Worm (Caenorhabditis elegans) whole organism, dauer: ENCODE results near the gene ZK666.11.
"Not testable (repeated sequence)": the region's sequence is repeated elsewhere in the genome, so short reads cannot be mapped to it uniquely, and the experiment has no call there.

Source experiments
- unc-62 ChIP-seq: sonication (generic microtip); optimal IDR thresholded peaks from 2 replicates; lab custom pipeline; 2017; ENCODE audit warnings: missing biosample characterization, missing genetic modification reagents, missing genetic modification characterization

Gene ZK666.11

ce11 chrII:10481824-10482556 lies at the start of gene ZK666.11, which contains the start of gene clec-60:
Gene ZK666.11, plus strand, starts transcription at chrII:10482522.
Gene clec-60, minus strand, starts transcription at chrII:10481874.
- no peak for TF ChIP-seq unc-62 (GFP tag; lab: Kevin White, UChicago)

- no peak for TF ChIP-seq unc-62 (GFP tag; lab: Kevin White, UChicago)
These were observed 46.5 kb upstream of the ZK666.11 start, which contains the start of gene cut-4 for ce11 chrII:10435836-10436235. Gene cut-4, plus strand, starts transcription at chrII:10436136.

ce11 chrII:10437840-10438239 lies 44.5 kb upstream of the ZK666.11 start:
- no peak for TF ChIP-seq unc-62 (GFP tag; lab: Kevin White, UChicago)

- TF ChIP-seq unc-62 (GFP tag; lab: Kevin White, UChicago) = no peak
These were observed 42.3 kb upstream of the ZK666.11 start, which contains the start of gene E04D5.4 for ce11 chrII:10439976-10440375. Gene E04D5.4, plus strand, starts transcription at chrII:10440276.

- TF ChIP-seq unc-62 (GFP tag; lab: Kevin White, UChicago) = not testable (repeated sequence)
These were observed 39.5 kb upstream of the ZK666.11 start, which contains the start of gene ZK673.1 for ce11 chrII:10442846-10443245. Gene ZK673.1, plus strand, starts transcription at chrII:10443146.

- TF ChIP-seq unc-62 (GFP tag; lab: Kevin White, UChicago) = no peak
These were observed 38.4 kb upstream of the ZK666.11 start for ce11 chrII:10443898-10444297.

ce11 chrII:10444971-10445707 lies 37.2 kb upstream of the ZK666.11 start:
- no peak for TF ChIP-seq unc-62 (GFP tag; lab: Kevin White, UChicago)

- TF ChIP-seq unc-62 (GFP tag; lab: Kevin White, UChicago) = no peak
These were observed 36.6 kb upstream of the ZK666.11 start for ce11 chrII:10445738-10446137.

ce11 chrII:10446300-10446699 lies 36.0 kb upstream of the ZK666.11 start:
- TF ChIP-seq unc-62 (GFP tag; lab: Kevin White, UChicago) = no peak

ce11 chrII:10446814-10447213 lies 35.5 kb upstream of the ZK666.11 start:
- TF ChIP-seq unc-62 (GFP tag; lab: Kevin White, UChicago) = no peak

ce11 chrII:10447348-10448316 lies 34.7 kb upstream of the ZK666.11 start, which contains the start of gene ZK673.2:
Gene ZK673.2, plus strand, starts transcription at chrII:10448266.
- TF ChIP-seq unc-62 (GFP tag; lab: Kevin White, UChicago) = no peak

ce11 chrII:10449707-10450106 lies 32.6 kb upstream of the ZK666.11 start, which contains the start of gene lin-56:
Gene lin-56, plus strand, starts transcription at chrII:10450007.
- no peak for TF ChIP-seq unc-62 (GFP tag; lab: Kevin White, UChicago)

- no peak for TF ChIP-seq unc-62 (GFP tag; lab: Kevin White, UChicago)
These were observed 32.0 kb upstream of the ZK666.11 start for ce11 chrII:10450335-10450734.

ce11 chrII:10452620-10453019 lies 29.7 kb upstream of the ZK666.11 start, which contains the start of gene ZK673.4:
Gene ZK673.4, plus strand, starts transcription at chrII:10452920.
- TF ChIP-seq unc-62 (GFP tag; lab: Kevin White, UChicago) = no peak

- TF ChIP-seq unc-62 (GFP tag; lab: Kevin White, UChicago) = no peak
These were observed 25.3 kb upstream of the ZK666.11 start, which contains the start of gene ZK673.11 for ce11 chrII:10456979-10457378. Gene ZK673.11, plus strand, starts transcription at chrII:10457279.
